Worm (Caenorhabditis elegans) whole organism, L4 larva: Measurements from ENCODE around the gene srh-75.

Experiments
- F10B5.3 ChIP-seq: sonication (generic microtip); optimal IDR thresholded peaks from 2 replicates; lab custom pipeline; 2016; ENCODE audit warnings: mild to moderate bottlenecking, missing genetic modification characterization, missing compliant biosample characterization
- F37D6.2 ChIP-seq: sonication (generic microtip); optimal IDR thresholded peaks from 2 replicates; lab custom pipeline; 2016; ENCODE audit warnings: mild to moderate bottlenecking, missing genetic modification characterization, missing compliant biosample characterization
- F49E8.2 ChIP-seq: sonication (generic microtip); optimal IDR thresholded peaks from 2 replicates; lab custom pipeline; 2016; ENCODE audit warnings: missing compliant biosample characterization, mild to moderate bottlenecking, missing genetic modification characterization, borderline replicate concordance
- T26A8.4 ChIP-seq: fragments of 200-800 bp; sonication (Bioruptor generic); IDR thresholded peaks from 2 replicates; pipeline ENCODE4 v1.3.6; 2022; ENCODE audit warnings: missing genetic modification characterization, missing compliant biosample characterization
- Y48G9A.11 ChIP-seq: fragments of 200-800 bp; sonication (Bioruptor generic); IDR thresholded peaks from 2 replicates; pipeline ENCODE4 v1.3.6; 2022; ENCODE audit warnings: missing genetic modification reagents, missing genetic modification characterization, missing compliant biosample characterization
- ZK546.5 ChIP-seq, 2 experiments: sonication (generic microtip); optimal IDR thresholded peaks; 2 replicates each; lab custom pipeline; 2017; ENCODE audit warnings: missing biosample characterization in 2 of 2, missing genetic modification characterization in 2 of 2
- aha-1 ChIP-seq: fragments of 150-350 bp; peaks from one replicate; lab custom pipeline; 2014; ENCODE audit warnings: missing biosample characterization, missing genetic modification characterization
- arid-1 ChIP-seq: fragments of 200-800 bp; sonication (Bioruptor generic); conservative IDR thresholded peaks from 2 replicates; pipeline ENCODE4 v1.3.6; 2022; ENCODE audit warnings: missing genetic modification reagents, missing genetic modification characterization, missing compliant biosample characterization
- ceh-28 ChIP-seq: fragments of 150-350 bp; optimal IDR thresholded peaks from 2 replicates; lab custom pipeline; 2014; ENCODE audit warnings: missing biosample characterization, missing genetic modification reagents, missing genetic modification characterization
- ctbp-1 ChIP-seq: fragments of 200-800 bp; sonication (Bioruptor generic); IDR thresholded peaks from 2 replicates; pipeline ENCODE4 v1.3.6; 2022; ENCODE audit warnings: missing genetic modification reagents, missing genetic modification characterization, missing compliant biosample characterization
- daf-16 ChIP-seq, 3 experiments: sonication (generic microtip); optimal IDR thresholded peaks; 2 replicates each; lab custom pipeline; 2016 to 2017; ENCODE audit warnings: missing genetic modification characterization in 3 of 3, missing genetic modification reagents in 3 of 3, mild to moderate bottlenecking in 2 of 3, missing compliant biosample characterization in 2 of 3, missing biosample characterization in 1 of 3, moderate library complexity in 1 of 3
- dmd-6 ChIP-seq: fragments of 200-800 bp; sonication (Bioruptor generic); IDR thresholded peaks from 2 replicates; pipeline ENCODE4 v1.3.6; 2022; ENCODE audit warnings: missing genetic modification reagents, missing genetic modification characterization, missing compliant biosample characterization
- dmd-8 ChIP-seq: fragments of 200-800 bp; sonication (Bioruptor generic); IDR thresholded peaks from 2 replicates; pipeline ENCODE4 v1.3.6; 2022; ENCODE audit warnings: missing genetic modification characterization, missing compliant biosample characterization
- dmd-9 ChIP-seq: fragments of 200-800 bp; sonication (Bioruptor generic); IDR thresholded peaks from 2 replicates; pipeline ENCODE4 v1.3.6; 2022; ENCODE audit warnings: missing genetic modification reagents, missing genetic modification characterization, missing compliant biosample characterization
- dpl-1 ChIP-seq: fragments of 150-350 bp; optimal IDR thresholded peaks from 2 replicates; lab custom pipeline; 2014; ENCODE audit warnings: missing biosample characterization, missing genetic modification reagents, missing genetic modification characterization
- duxl-1 ChIP-seq: sonication (generic microtip); optimal IDR thresholded peaks from 2 replicates; lab custom pipeline; 2016; ENCODE audit warnings: mild to moderate bottlenecking, missing genetic modification characterization, moderate library complexity, missing compliant biosample characterization; ENCODE audit not compliant: poor library complexity
- dve-1 ChIP-seq: sonication (generic microtip); optimal IDR thresholded peaks from 2 replicates; lab custom pipeline; 2017; ENCODE audit warnings: antibody characterized with exemption, mild to moderate bottlenecking, missing genetic modification characterization, missing compliant biosample characterization; ENCODE audit not compliant: insufficient read depth
- egl-27 ChIP-seq: sonication (generic microtip); optimal IDR thresholded peaks from 3 replicates; lab custom pipeline; 2017; ENCODE audit warnings: missing biosample characterization, missing genetic modification reagents, missing genetic modification characterization
- egl-43 ChIP-seq: fragments of 200-800 bp; sonication (Bioruptor generic); IDR thresholded peaks from 2 replicates; pipeline ENCODE4 v1.3.6; 2022; ENCODE audit warnings: missing genetic modification reagents, missing genetic modification characterization, missing compliant biosample characterization
- fkh-10 ChIP-seq: fragments of 150-350 bp; optimal IDR thresholded peaks from 2 replicates; lab custom pipeline; 2014; ENCODE audit warnings: missing biosample characterization, missing genetic modification reagents, missing genetic modification characterization
- hif-1 ChIP-seq, 2 experiments: sonication (generic microtip); optimal IDR thresholded peaks; 2 replicates each; lab custom pipeline; 2016 to 2017; ENCODE audit warnings: missing compliant biosample characterization in 2 of 2, missing genetic modification characterization in 2 of 2, missing genetic modification reagents in 2 of 2, missing genotype in 2 of 2, mild to moderate bottlenecking in 1 of 2
- hlh-11 ChIP-seq: fragments of 200-800 bp; sonication (Bioruptor generic); optimal IDR thresholded peaks from 2 replicates; lab custom pipeline; 2018; ENCODE audit warnings: mild to moderate bottlenecking, missing genetic modification characterization, missing compliant biosample characterization
- lim-7 ChIP-seq: fragments of 200-800 bp; sonication (Bioruptor generic); IDR thresholded peaks from 2 replicates; pipeline ENCODE4 v1.3.6; 2022; ENCODE audit warnings: missing genetic modification characterization, missing compliant biosample characterization
- lin-15B ChIP-seq: fragments of 150-350 bp; sonication (generic microtip); optimal IDR thresholded peaks from 3 replicates; lab custom pipeline; 2014; ENCODE audit warnings: missing biosample characterization, missing genetic modification characterization
- lin-38 ChIP-seq: fragments of 200-800 bp; sonication (Bioruptor generic); IDR thresholded peaks from 2 replicates; pipeline ENCODE4 v1.3.6; 2022; ENCODE audit warnings: missing genetic modification reagents, missing genetic modification characterization, missing compliant biosample characterization
- lsy-2 ChIP-seq, 2 experiments: fragments of 150-350 bp in 1 of 2; sonication (generic microtip) in 1 of 2; optimal IDR thresholded peaks; 2 replicates each; lab custom pipeline; 2014 to 2017; ENCODE audit warnings: missing biosample characterization in 2 of 2, missing genetic modification characterization in 2 of 2
- mep-1 ChIP-seq: fragments of 150-350 bp; sonication (generic microtip); optimal IDR thresholded peaks from 3 replicates; lab custom pipeline; 2014; ENCODE audit warnings: missing biosample characterization, missing genetic modification characterization
- mxl-3 ChIP-seq: fragments of 200-800 bp; sonication (Bioruptor generic); optimal IDR thresholded peaks from 2 replicates; lab custom pipeline; 2018; ENCODE audit warnings: mild to moderate bottlenecking, missing genetic modification characterization, missing compliant biosample characterization
- nhr-11 ChIP-seq: fragments of 150-350 bp; optimal IDR thresholded peaks from 2 replicates; lab custom pipeline; 2014; ENCODE audit warnings: missing biosample characterization, missing genetic modification characterization
- nhr-111 ChIP-seq: fragments of 200-800 bp; sonication (Bioruptor generic); optimal IDR thresholded peaks from 2 replicates; lab custom pipeline; 2018; ENCODE audit warnings: mild to moderate bottlenecking, missing genetic modification characterization, missing compliant biosample characterization
- nhr-25 ChIP-seq: sonication (generic microtip); optimal IDR thresholded peaks from 2 replicates; lab custom pipeline; 2017; ENCODE audit warnings: missing genetic modification characterization, mild to moderate bottlenecking, missing compliant biosample characterization, antibody characterized with exemption, moderate library complexity, borderline replicate concordance; ENCODE audit not compliant: insufficient read depth
- nhr-28 ChIP-seq: fragments of 150-350 bp; optimal IDR thresholded peaks from 2 replicates; lab custom pipeline; 2014; ENCODE audit warnings: missing biosample characterization, missing genetic modification characterization
- nhr-41 ChIP-seq: fragments of 200-800 bp; sonication (Bioruptor generic); IDR thresholded peaks from 2 replicates; pipeline ENCODE4 v1.3.6; 2022; ENCODE audit warnings: missing genetic modification reagents, missing genetic modification characterization, missing compliant biosample characterization
- nhr-76 ChIP-seq: fragments of 150-350 bp; optimal IDR thresholded peaks from 2 replicates; lab custom pipeline; 2014; ENCODE audit warnings: missing biosample characterization, missing genetic modification characterization
- nhr-77 ChIP-seq: fragments of 150-350 bp; optimal IDR thresholded peaks from 2 replicates; lab custom pipeline; 2014; ENCODE audit warnings: missing biosample characterization, missing genetic modification characterization
- pha-4 ChIP-seq, 2 experiments: fragments of 150-350 bp in 1 of 2; fragments of 200-800 bp in 1 of 2; sonication (Bioruptor generic) in 1 of 2; IDR thresholded peaks in 1 of 2; optimal IDR thresholded peaks in 1 of 2; 2 replicates each; pipeline versions ENCODE4 v1.3.6 to Lab custom; 2014 to 2022; ENCODE audit warnings: missing genetic modification characterization in 2 of 2, missing genetic modification reagents in 2 of 2, missing biosample characterization in 1 of 2, missing compliant biosample characterization in 1 of 2
- rbr-2 ChIP-seq: sonication (generic microtip); optimal IDR thresholded peaks from 2 replicates; lab custom pipeline; 2016; ENCODE audit warnings: missing genotype, missing genetic modification characterization, missing compliant biosample characterization
- set-16 ChIP-seq: fragments of 200-800 bp; sonication (Bioruptor generic); IDR thresholded peaks from 2 replicates; pipeline ENCODE4 v1.3.6; 2022; ENCODE audit warnings: missing genetic modification reagents, missing genetic modification characterization, missing compliant biosample characterization
- skn-1 ChIP-seq: fragments of 150-350 bp; optimal IDR thresholded peaks from 2 replicates; lab custom pipeline; 2014; ENCODE audit warnings: missing biosample characterization, missing genetic modification characterization
- snpc-1.2 ChIP-seq: fragments of 200-800 bp; sonication (Bioruptor generic); IDR thresholded peaks from 2 replicates; pipeline ENCODE4 v1.3.6; 2022; ENCODE audit warnings: missing genetic modification reagents, missing genetic modification characterization, missing compliant biosample characterization
- unc-130 ChIP-seq: sonication (generic microtip); optimal IDR thresholded peaks from 2 replicates; lab custom pipeline; 2016; ENCODE audit warnings: missing genetic modification reagents, missing genetic modification characterization, missing compliant biosample characterization
- unc-62 ChIP-seq, 3 experiments: fragments of 150-350 bp in 1 of 3; sonication (generic microtip); optimal IDR thresholded peaks in 2 of 3; peaks in 1 of 3; 1 replicate in 1 of 3; 2 replicates in 2 of 3; lab custom pipeline; 2014 to 2017; ENCODE audit warnings: missing biosample characterization in 3 of 3, missing genetic modification characterization in 3 of 3, missing genetic modification reagents in 3 of 3, missing genotype in 1 of 3
- zfp-3 ChIP-seq: fragments of 200-800 bp; sonication (Bioruptor generic); conservative IDR thresholded peaks from 2 replicates; pipeline ENCODE4 v1.3.6; 2022; ENCODE audit warnings: missing genetic modification reagents, missing genetic modification characterization, missing compliant biosample characterization
- ztf-11 ChIP-seq: fragments of 150-350 bp; optimal IDR thresholded peaks from 2 replicates; lab custom pipeline; 2014; ENCODE audit warnings: missing biosample characterization, missing genetic modification characterization

Gene srh-75

DNA sequence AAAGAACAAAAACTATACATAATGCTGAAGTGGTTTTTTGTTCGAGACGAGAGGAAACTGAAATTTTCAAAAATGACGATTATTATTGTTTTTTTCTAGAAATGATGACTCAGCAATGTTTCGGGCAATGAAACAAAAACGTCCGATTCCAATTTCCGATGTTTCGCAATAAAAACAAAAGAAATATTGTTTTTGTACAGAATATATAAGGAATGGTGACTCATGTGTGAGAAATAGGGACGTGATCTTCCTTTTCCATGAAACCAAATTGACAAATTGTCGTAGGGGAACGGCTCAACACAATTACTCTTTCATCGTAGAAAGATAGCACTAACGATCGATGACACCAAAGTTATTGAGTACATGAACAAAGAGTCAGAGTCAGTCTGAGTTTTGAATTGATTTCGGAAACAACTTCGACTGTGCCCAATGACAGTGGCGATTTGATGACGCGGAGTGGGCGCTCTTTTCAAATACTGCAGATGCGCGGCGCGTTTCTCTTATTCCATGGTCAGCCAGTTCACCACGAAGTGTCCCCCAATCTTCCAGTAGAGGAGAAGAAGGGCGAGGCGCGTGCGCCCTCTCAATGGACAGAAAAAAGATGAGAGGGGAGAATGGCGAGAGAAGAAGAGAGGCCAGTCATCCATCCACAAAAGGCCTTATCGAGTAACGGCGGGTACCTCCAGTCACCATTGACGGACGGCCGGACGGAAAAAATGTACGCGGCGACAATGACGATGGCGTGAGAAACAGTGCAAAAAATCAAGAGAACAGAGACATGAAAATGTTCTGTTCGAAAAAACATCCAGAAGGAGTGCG is 18.5 kb upstream of the srh-75 start (continued):
- TF ChIP-seq F49E8.2 (tag; lab: Kevin White, UChicago), result no peak
- peak; percentile 27 for TF ChIP-seq mep-1 (tag; lab: Kevin White, UChicago)
- TF ChIP-seq lim-7 (GFP tag; lab: Robert Waterston, UW), result no peak
- TF ChIP-seq duxl-1 (tag; lab: Kevin White, UChicago), result no peak
- TF ChIP-seq unc-130 (GFP tag; lab: Kevin White, UChicago), result no peak
- TF ChIP-seq hlh-11, result peak; percentile 21
- peak in 1 of 2 experiments; percentile 93 for TF ChIP-seq unc-62 (GFP tag; optimal IDR thresholded peaks at IDR 0.05 in 1 of 2; lab: Kevin White, UChicago)
- no peak for TF ChIP-seq unc-62 (tag; optimal IDR thresholded peaks at IDR 0.05; lab: Kevin White, UChicago)
- TF ChIP-seq set-16, result peak; percentile 61
- TF ChIP-seq mxl-3 (GFP tag; lab: Kevin White, UChicago), result peak; percentile 67
- TF ChIP-seq fkh-10 (GFP tag; lab: Kevin White, UChicago), result peak; percentile 34
- TF ChIP-seq ceh-28 (tag; lab: Kevin White, UChicago), result no peak
- TF ChIP-seq lsy-2 (tag; optimal IDR thresholded peaks at IDR 0.05; lab: Kevin White, UChicago), result peak in 1 of 2 experiments; percentile 27
- TF ChIP-seq nhr-25 (tag; lab: Kevin White, UChicago), result peak; percentile 18
- peak; percentile 80 for TF ChIP-seq aha-1 (tag; lab: Kevin White, UChicago)
- no peak for TF ChIP-seq nhr-111 (GFP tag; lab: Kevin White, UChicago)
- no peak for TF ChIP-seq nhr-77 (tag; lab: Kevin White, UChicago)
- no peak for TF ChIP-seq nhr-41
- TF ChIP-seq dmd-6 (GFP tag; lab: Robert Waterston, UW), result no peak
- peak; percentile 42 for TF ChIP-seq lin-38 (GFP tag; lab: Robert Waterston, UW)
- no peak for TF ChIP-seq ZK546.5 (tag; optimal IDR thresholded peaks at IDR 0.05; lab: Kevin White, UChicago)
- no peak for TF ChIP-seq lin-15B (tag; lab: Kevin White, UChicago)
- TF ChIP-seq dpl-1 (GFP tag; lab: Kevin White, UChicago), result peak; percentile 7
- no peak for TF ChIP-seq nhr-76 (tag; lab: Kevin White, UChicago)
- TF ChIP-seq dmd-9 (GFP tag; lab: Robert Waterston, UW), result 0 out of 2 replicates have a peak, but pooled peaks have one; percentile 9
- no peak for TF ChIP-seq egl-27 (tag; lab: Kevin White, UChicago)
- TF ChIP-seq egl-43, result peak; percentile 87
- peak; percentile 72 for TF ChIP-seq rbr-2 (tag; lab: Kevin White, UChicago)
- peak; percentile 52 for TF ChIP-seq F10B5.3 (tag; lab: Kevin White, UChicago)
- TF ChIP-seq dmd-8 (GFP tag; lab: Robert Waterston, UW), result 0 out of 2 replicates have a peak, but pooled peaks have one; percentile 44
- TF ChIP-seq F37D6.2 (tag; lab: Kevin White, UChicago), result peak; percentile 4
- TF ChIP-seq Y48G9A.11, result peak; percentile 54; the same call in 1 of the 2 replicates
- TF ChIP-seq arid-1 (GFP tag; lab: Robert Waterston, UW), result no peak; the same call in 1 of the 2 replicates
- TF ChIP-seq nhr-28, result no peak
- TF ChIP-seq dve-1 (tag; lab: Kevin White, UChicago), result peak; percentile 28
- 0 out of 2 replicates have a peak, but pooled peaks have one; percentile 19 for TF ChIP-seq T26A8.4 (GFP tag; lab: Robert Waterston, UW)
- 0 out of 2 replicates have a peak, but pooled peaks have one; percentile 41 for TF ChIP-seq zfp-3

DNA sequence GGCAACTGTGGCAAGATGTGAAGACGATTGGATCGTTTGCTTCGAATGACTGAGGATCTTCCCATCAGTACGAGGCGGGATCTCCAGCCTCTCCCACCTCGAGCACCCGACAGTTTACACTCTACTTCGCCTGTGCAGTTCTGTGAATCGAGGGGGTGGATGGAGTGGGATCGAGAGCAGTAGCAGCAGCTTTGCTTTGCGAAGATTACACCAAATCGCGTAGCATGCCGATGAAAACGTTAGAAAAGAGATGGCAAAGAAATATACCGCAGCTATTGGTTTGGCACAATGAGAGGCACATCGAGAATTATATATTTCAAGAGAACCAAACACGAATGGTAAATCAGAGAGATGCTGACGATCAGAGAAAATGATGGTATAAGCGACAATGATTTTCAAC is 17.5 kb upstream of the srh-75 start, which contains the start of gene act-3:
act-3 (minus strand) TSS at position 51 of the 400 bp plus-strand sequence.
- TF ChIP-seq daf-16 (GFP tag; optimal IDR thresholded peaks at IDR 0.05; lab: Kevin White, UChicago) (peak in 1 of 2 experiments; percentile 47), daf-16 (tag; optimal IDR thresholded peaks at IDR 0.05; lab: Kevin White, UChicago) (no peak), lin-15B (tag; lab: Kevin White, UChicago) (no peak), skn-1 (no peak), hlh-11 (peak; percentile 40), aha-1 (tag; lab: Kevin White, UChicago) (peak; percentile 32), nhr-28 (peak; percentile 22), pha-4 (GFP tag; IDR thresholded peaks at IDR 0.05; lab: Robert Waterston, UW) (peak; percentile 47; the same call in 1 of the 2 replicates), pha-4 (tag; optimal IDR thresholded peaks at IDR 0.05; lab: Kevin White, UChicago) (no peak), snpc-1.2 (peak; percentile 17; the same call in 1 of the 2 replicates), hif-1 (tag; optimal IDR thresholded peaks at IDR 0.05; lab: Kevin White, UChicago) (no peak), ctbp-1 (GFP tag; lab: Robert Waterston, UW) (0 out of 2 replicates have a peak, but pooled peaks have one; percentile 10), set-16 (peak; percentile 45), zfp-3 (no peak), mxl-3 (GFP tag; lab: Kevin White, UChicago) (peak; percentile 9), nhr-11 (tag; lab: Kevin White, UChicago) (peak; percentile 46), ztf-11 (tag; lab: Kevin White, UChicago) (no peak)
